Worm (Caenorhabditis elegans) whole organism, L4 larva: ENCODE data around the gene gly-12.
A peak's percentile ranks its signal among the peaks of the same experiment; 100 is the strongest.

Experiments used
- Y5F2A.4 ChIP-seq: fragments of 200-800 bp; sonication (Bioruptor generic); optimal IDR thresholded peaks from 2 replicates; lab custom pipeline; 2018; ENCODE audit warnings: mild to moderate bottlenecking, missing genetic modification characterization, missing compliant biosample characterization
- ZK546.5 ChIP-seq, 2 experiments: sonication (generic microtip); optimal IDR thresholded peaks; 2 replicates each; lab custom pipeline; 2017; ENCODE audit warnings: missing biosample characterization in 2 of 2, missing genetic modification characterization in 2 of 2
- ceh-44 ChIP-seq: fragments of 200-800 bp; sonication (Bioruptor generic); IDR thresholded peaks from 2 replicates; pipeline ENCODE4 v1.3.6; 2022; ENCODE audit warnings: missing genetic modification reagents, missing genetic modification characterization, missing compliant biosample characterization
- ceh-82 ChIP-seq: sonication (generic microtip); optimal IDR thresholded peaks from 2 replicates; lab custom pipeline; 2017; ENCODE audit warnings: missing biosample characterization, missing genetic modification characterization
- ctbp-1 ChIP-seq: fragments of 200-800 bp; sonication (Bioruptor generic); IDR thresholded peaks from 2 replicates; pipeline ENCODE4 v1.3.6; 2022; ENCODE audit warnings: missing genetic modification reagents, missing genetic modification characterization, missing compliant biosample characterization
- daf-16 ChIP-seq, 3 experiments: sonication (generic microtip); optimal IDR thresholded peaks; 2 replicates each; lab custom pipeline; 2016 to 2017; ENCODE audit warnings: missing genetic modification characterization in 3 of 3, missing genetic modification reagents in 3 of 3, mild to moderate bottlenecking in 2 of 3, missing compliant biosample characterization in 2 of 3, missing biosample characterization in 1 of 3, moderate library complexity in 1 of 3
- daf-8 ChIP-seq: fragments of 200-800 bp; sonication (Bioruptor generic); IDR thresholded peaks from 2 replicates; pipeline ENCODE4 v1.3.6; 2022; ENCODE audit warnings: missing genetic modification characterization, missing compliant biosample characterization
- dmd-6 ChIP-seq: fragments of 200-800 bp; sonication (Bioruptor generic); IDR thresholded peaks from 2 replicates; pipeline ENCODE4 v1.3.6; 2022; ENCODE audit warnings: missing genetic modification reagents, missing genetic modification characterization, missing compliant biosample characterization
- dmd-9 ChIP-seq: fragments of 200-800 bp; sonication (Bioruptor generic); IDR thresholded peaks from 2 replicates; pipeline ENCODE4 v1.3.6; 2022; ENCODE audit warnings: missing genetic modification reagents, missing genetic modification characterization, missing compliant biosample characterization
- dve-1 ChIP-seq: sonication (generic microtip); optimal IDR thresholded peaks from 2 replicates; lab custom pipeline; 2017; ENCODE audit warnings: antibody characterized with exemption, mild to moderate bottlenecking, missing genetic modification characterization, missing compliant biosample characterization; ENCODE audit not compliant: insufficient read depth
- fkh-10 ChIP-seq: fragments of 150-350 bp; optimal IDR thresholded peaks from 2 replicates; lab custom pipeline; 2014; ENCODE audit warnings: missing biosample characterization, missing genetic modification reagents, missing genetic modification characterization
- hif-1 ChIP-seq, 2 experiments: sonication (generic microtip); optimal IDR thresholded peaks; 2 replicates each; lab custom pipeline; 2016 to 2017; ENCODE audit warnings: missing compliant biosample characterization in 2 of 2, missing genetic modification characterization in 2 of 2, missing genetic modification reagents in 2 of 2, missing genotype in 2 of 2, mild to moderate bottlenecking in 1 of 2
- hlh-11 ChIP-seq: fragments of 200-800 bp; sonication (Bioruptor generic); optimal IDR thresholded peaks from 2 replicates; lab custom pipeline; 2018; ENCODE audit warnings: mild to moderate bottlenecking, missing genetic modification characterization, missing compliant biosample characterization
- jun-1 ChIP-seq: fragments of 150-350 bp; optimal IDR thresholded peaks from 2 replicates; lab custom pipeline; 2014; ENCODE audit warnings: missing biosample characterization, missing genetic modification reagents, missing genetic modification characterization
- mdl-1 ChIP-seq, 2 experiments: fragments of 150-350 bp in 1 of 2; sonication (generic microtip) in 1 of 2; optimal IDR thresholded peaks; 2 replicates each; lab custom pipeline; 2014 to 2017; ENCODE audit warnings: missing biosample characterization in 2 of 2, missing genetic modification characterization in 2 of 2
- mdt-29 ChIP-seq: fragments of 200-800 bp; sonication (Bioruptor generic); IDR thresholded peaks from 2 replicates; pipeline ENCODE4 v1.3.6; 2022; ENCODE audit warnings: missing genetic modification reagents, missing genetic modification characterization, missing compliant biosample characterization
- mxl-2 ChIP-seq: fragments of 200-800 bp; sonication (Bioruptor generic); conservative IDR thresholded peaks from 2 replicates; pipeline ENCODE4 v1.3.6; 2022; ENCODE audit warnings: missing genetic modification reagents, missing genetic modification characterization, missing compliant biosample characterization
- nhr-102 ChIP-seq: sonication (generic microtip); optimal IDR thresholded peaks from 2 replicates; lab custom pipeline; 2016; ENCODE audit warnings: mild to moderate bottlenecking, missing genetic modification characterization, moderate library complexity, missing compliant biosample characterization
- nhr-28 ChIP-seq: fragments of 150-350 bp; optimal IDR thresholded peaks from 2 replicates; lab custom pipeline; 2014; ENCODE audit warnings: missing biosample characterization, missing genetic modification characterization
- nhr-48 ChIP-seq: sonication (generic microtip); optimal IDR thresholded peaks from 2 replicates; lab custom pipeline; 2016; ENCODE audit warnings: mild to moderate bottlenecking, missing genetic modification characterization, missing compliant biosample characterization
- nhr-76 ChIP-seq: fragments of 150-350 bp; optimal IDR thresholded peaks from 2 replicates; lab custom pipeline; 2014; ENCODE audit warnings: missing biosample characterization, missing genetic modification characterization
- nhr-77 ChIP-seq: fragments of 150-350 bp; optimal IDR thresholded peaks from 2 replicates; lab custom pipeline; 2014; ENCODE audit warnings: missing biosample characterization, missing genetic modification characterization
- pha-4 ChIP-seq, 2 experiments: fragments of 150-350 bp in 1 of 2; fragments of 200-800 bp in 1 of 2; sonication (Bioruptor generic) in 1 of 2; IDR thresholded peaks in 1 of 2; optimal IDR thresholded peaks in 1 of 2; 2 replicates each; pipeline versions ENCODE4 v1.3.6 to Lab custom; 2014 to 2022; ENCODE audit warnings: missing genetic modification characterization in 2 of 2, missing genetic modification reagents in 2 of 2, missing biosample characterization in 1 of 2, missing compliant biosample characterization in 1 of 2
- php-3 ChIP-seq: fragments of 200-800 bp; sonication (Bioruptor generic); IDR thresholded peaks from 2 replicates; pipeline ENCODE4 v1.3.6; 2022; ENCODE audit warnings: missing genetic modification reagents, missing genetic modification characterization, missing compliant biosample characterization
- pqm-1 ChIP-seq: sonication (generic microtip); optimal IDR thresholded peaks from 2 replicates; lab custom pipeline; 2017; ENCODE audit warnings: missing biosample characterization, missing genetic modification characterization
- sdz-12 ChIP-seq: fragments of 200-800 bp; sonication (Bioruptor generic); optimal IDR thresholded peaks from 2 replicates; lab custom pipeline; 2018; ENCODE audit warnings: mild to moderate bottlenecking, missing genetic modification characterization, missing compliant biosample characterization
- set-16 ChIP-seq: fragments of 200-800 bp; sonication (Bioruptor generic); IDR thresholded peaks from 2 replicates; pipeline ENCODE4 v1.3.6; 2022; ENCODE audit warnings: missing genetic modification reagents, missing genetic modification characterization, missing compliant biosample characterization
- snpc-4 ChIP-seq: fragments of 150-350 bp; optimal IDR thresholded peaks from 2 replicates; lab custom pipeline; 2014; ENCODE audit warnings: missing biosample characterization, missing genetic modification characterization
- spr-1 ChIP-seq: sonication (generic microtip); optimal IDR thresholded peaks from 2 replicates; lab custom pipeline; 2016; ENCODE audit warnings: mild to moderate bottlenecking, missing genetic modification characterization, missing compliant biosample characterization
- tag-97 ChIP-seq: fragments of 200-800 bp; sonication (Bioruptor generic); IDR thresholded peaks from 2 replicates; pipeline ENCODE4 v1.3.6; 2022; ENCODE audit warnings: missing genetic modification characterization, missing compliant biosample characterization
- tra-1 ChIP-seq: fragments of 200-800 bp; sonication (Bioruptor generic); IDR thresholded peaks from 2 replicates; pipeline ENCODE4 v1.3.6; 2022; ENCODE audit warnings: missing genetic modification reagents, missing genetic modification characterization, missing compliant biosample characterization
- unc-62 ChIP-seq, 3 experiments: fragments of 150-350 bp in 1 of 3; sonication (generic microtip); optimal IDR thresholded peaks in 2 of 3; peaks in 1 of 3; 1 replicate in 1 of 3; 2 replicates in 2 of 3; lab custom pipeline; 2014 to 2017; ENCODE audit warnings: missing biosample characterization in 3 of 3, missing genetic modification characterization in 3 of 3, missing genetic modification reagents in 3 of 3, missing genotype in 1 of 3
- zag-1 ChIP-seq: fragments of 150-350 bp; optimal IDR thresholded peaks from 2 replicates; lab custom pipeline; 2014; ENCODE audit warnings: missing biosample characterization, missing genetic modification characterization

Gene gly-12

DNA sequence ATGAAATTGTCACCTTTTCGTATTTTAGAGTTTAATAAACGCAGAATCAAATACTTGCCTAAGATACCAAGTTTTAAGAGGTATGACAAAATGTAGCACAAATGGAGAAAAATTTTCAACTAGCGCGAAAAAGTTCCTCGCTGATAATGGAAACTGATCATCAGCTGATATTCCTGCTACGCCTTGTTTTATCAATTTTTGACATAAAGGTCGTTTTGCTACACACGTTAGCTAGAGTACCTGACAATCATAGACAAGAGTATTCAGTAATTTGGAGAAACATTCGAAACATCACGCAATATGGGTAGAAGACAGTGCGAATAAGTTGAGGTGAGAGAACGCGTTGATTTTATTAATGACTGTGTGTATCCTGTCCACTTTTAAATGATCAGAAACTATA lies 39.9 kb upstream of the gly-12 start:
- TF ChIP-seq unc-62 (GFP tag; optimal IDR thresholded peaks at IDR 0.05 in 1 of 2; lab: Kevin White, UChicago), result no peak
- no peak for TF ChIP-seq unc-62 (tag; optimal IDR thresholded peaks at IDR 0.05; lab: Kevin White, UChicago)
- TF ChIP-seq nhr-28 (tag; lab: Kevin White, UChicago), result peak; percentile 89
- no peak for TF ChIP-seq jun-1 (tag; lab: Kevin White, UChicago)
- no peak for TF ChIP-seq daf-8 (GFP tag; lab: Robert Waterston, UW)
- TF ChIP-seq set-16 (GFP tag; lab: Robert Waterston, UW), result no peak
- TF ChIP-seq ctbp-1, result no peak
- TF ChIP-seq daf-16 (GFP tag; optimal IDR thresholded peaks at IDR 0.05; lab: Kevin White, UChicago), result no peak
- peak; percentile 38 for TF ChIP-seq daf-16 (tag; optimal IDR thresholded peaks at IDR 0.05; lab: Kevin White, UChicago)
- TF ChIP-seq pha-4 (GFP tag; IDR thresholded peaks at IDR 0.05; lab: Robert Waterston, UW), result no peak
- TF ChIP-seq pha-4 (tag; optimal IDR thresholded peaks at IDR 0.05; lab: Kevin White, UChicago), result no peak
- peak; percentile 68; the same call in 1 of the 2 replicates for TF ChIP-seq tra-1 (GFP tag; lab: Robert Waterston, UW)
- peak; percentile 31 for TF ChIP-seq pqm-1 (tag; lab: Kevin White, UChicago)
- TF ChIP-seq nhr-102 (tag; lab: Kevin White, UChicago), result no peak
- no peak for TF ChIP-seq zag-1 (tag; lab: Kevin White, UChicago)
- TF ChIP-seq mdt-29 (GFP tag; lab: Robert Waterston, UW), result peak; percentile 43; the same call in 1 of the 2 replicates
- TF ChIP-seq sdz-12 (GFP tag; lab: Kevin White, UChicago), result no peak
- TF ChIP-seq dmd-6 (GFP tag; lab: Robert Waterston, UW), result peak; percentile 89
- peak; percentile 7 for TF ChIP-seq nhr-77 (tag; lab: Kevin White, UChicago)
- no peak for TF ChIP-seq ZK546.5 (tag; optimal IDR thresholded peaks at IDR 0.05; lab: Kevin White, UChicago)
- peak; percentile 78 for TF ChIP-seq hlh-11 (tag; lab: Kevin White, UChicago)
- no peak for TF ChIP-seq ceh-82 (tag; lab: Kevin White, UChicago)
- no peak for TF ChIP-seq spr-1 (tag; lab: Kevin White, UChicago)
- TF ChIP-seq nhr-76 (tag; lab: Kevin White, UChicago), result no peak
- peak; percentile 91 to 94 for TF ChIP-seq hif-1 (tag; optimal IDR thresholded peaks at IDR 0.05; lab: Kevin White, UChicago)
- TF ChIP-seq dmd-9 (GFP tag; lab: Robert Waterston, UW), result no peak
- no peak for TF ChIP-seq ceh-44
- TF ChIP-seq dve-1 (tag; lab: Kevin White, UChicago), result peak; percentile 8
- TF ChIP-seq snpc-4 (tag; lab: Kevin White, UChicago), result no peak
- no peak for TF ChIP-seq fkh-10 (GFP tag; lab: Kevin White, UChicago)
- TF ChIP-seq mdl-1 (tag; optimal IDR thresholded peaks at IDR 0.05; lab: Kevin White, UChicago), result no peak
- peak; percentile 32 for TF ChIP-seq nhr-48 (tag; lab: Kevin White, UChicago)
- TF ChIP-seq php-3 (GFP tag; lab: Robert Waterston, UW), result 0 out of 2 replicates have a peak, but pooled peaks have one; percentile 30
- no peak for TF ChIP-seq Y5F2A.4 (GFP tag; lab: Kevin White, UChicago)
- 0 out of 2 replicates have a peak, but pooled peaks have one; percentile 43 for TF ChIP-seq mxl-2 (GFP tag; lab: Robert Waterston, UW)

DNA sequence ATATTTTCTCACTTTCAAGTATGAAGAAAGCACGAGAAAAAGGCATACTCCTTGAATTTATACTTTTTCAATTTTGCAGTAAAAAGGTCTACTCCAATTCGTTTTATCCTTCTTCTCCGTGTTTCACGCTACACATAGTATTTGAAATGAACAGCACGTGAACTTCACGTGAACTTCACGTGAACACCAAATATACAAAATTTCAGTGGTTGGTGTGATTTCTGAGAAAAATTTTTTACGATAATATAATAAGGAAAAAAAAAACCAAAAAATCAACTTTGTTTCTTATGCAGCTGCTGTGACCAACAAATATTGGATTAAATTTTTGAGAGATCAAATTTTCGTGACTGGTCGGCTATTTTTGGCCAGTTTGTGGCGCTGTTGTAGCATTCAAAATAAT lies 39.2 kb upstream of the gly-12 start:
- peak; percentile 97 for TF ChIP-seq mxl-2 (GFP tag; lab: Robert Waterston, UW)
- TF ChIP-seq zag-1 (tag; lab: Kevin White, UChicago), result no peak
- peak; percentile 2 for TF ChIP-seq nhr-28 (tag; lab: Kevin White, UChicago)

DNA sequence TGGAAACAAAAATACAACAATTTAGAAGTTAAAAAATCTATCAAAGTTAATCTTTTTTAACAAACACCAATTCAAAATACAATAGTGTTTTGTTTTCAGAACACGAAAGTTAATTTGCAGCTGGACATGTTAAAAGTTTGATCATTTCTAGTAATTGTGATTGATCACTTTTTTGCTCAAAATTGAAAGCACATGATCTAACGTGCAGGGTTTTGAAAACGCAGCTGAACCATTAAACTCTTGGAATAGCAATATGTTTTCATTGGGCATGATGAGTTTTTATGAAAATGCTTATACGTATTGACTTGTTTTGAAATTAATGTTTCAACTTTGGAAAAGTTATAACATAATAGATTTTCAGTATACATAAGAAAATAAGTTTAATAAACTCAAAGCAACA lies 38.3 kb upstream of the gly-12 start:
- TF ChIP-seq nhr-77 (tag; lab: Kevin White, UChicago) (no peak), tag-97 (GFP tag; lab: Robert Waterston, UW) (no peak), nhr-76 (tag; lab: Kevin White, UChicago) (no peak)
